Worm (Caenorhabditis elegans) whole organism, L4/young adult: ENCODE measurements around the gene C44C10.15.

Experiments
- W03F9.2 ChIP-seq: fragments of 150-350 bp; optimal IDR thresholded peaks from 2 replicates; lab custom pipeline; 2014; ENCODE audit warnings: missing biosample characterization, missing genetic modification characterization
- him-1 ChIP-seq: sonication (generic microtip); optimal IDR thresholded peaks from 2 replicates; lab custom pipeline; 2016; ENCODE audit warnings: missing genotype, missing genetic modification reagents, missing genetic modification characterization, missing compliant biosample characterization

DNA sequence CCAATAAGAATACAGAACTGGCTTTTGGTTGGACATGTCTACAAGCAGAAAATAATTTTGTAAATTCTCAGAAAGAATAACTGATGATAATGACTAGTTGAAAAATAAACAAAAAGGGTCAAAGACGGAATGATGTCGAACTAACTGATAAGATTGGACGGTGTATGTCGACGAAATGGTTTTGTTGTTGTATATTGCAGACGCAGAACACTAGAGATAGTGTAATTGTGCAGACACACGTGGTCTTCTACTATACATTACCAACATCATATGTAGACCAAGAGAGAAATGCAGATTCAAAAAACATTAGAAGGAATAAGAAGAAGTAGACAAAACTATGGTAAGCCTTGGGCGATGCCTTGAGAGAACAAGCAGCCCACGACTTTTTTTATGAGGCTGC is 27.6 kb upstream of the C44C10.15 start, which contains the start of the genes gst-42 and D1053.2:
- peak; percentile 20 for TF ChIP-seq W03F9.2 (tag; lab: Kevin White, UChicago)
- TF ChIP-seq him-1: no peak
